Worm (Caenorhabditis elegans) whole organism, mixed stage, embryonic: ENCODE data around the gene Y17D7B.10.
"Not testable (repeated sequence)": the region's sequence is repeated elsewhere in the genome, so short reads cannot be mapped to it uniquely, and the experiment has no call there.

ENCODE experiments used
- M03D4.4 ChIP-seq: sonication (generic microtip); optimal IDR thresholded peaks from 2 replicates; lab custom pipeline; 2017; ENCODE audit warnings: mild to moderate bottlenecking, missing genetic modification characterization, missing compliant biosample characterization
- blmp-1 ChIP-seq: fragments of 150-350 bp; optimal IDR thresholded peaks from 2 replicates; lab custom pipeline; 2014; ENCODE audit warnings: missing biosample characterization, missing genetic modification characterization
- ceh-39 ChIP-seq: fragments of 150-350 bp; optimal IDR thresholded peaks from 2 replicates; lab custom pipeline; 2014; ENCODE audit warnings: missing biosample characterization, missing genetic modification characterization
- ceh-43 ChIP-seq: fragments of 200-800 bp; sonication (Bioruptor generic); optimal IDR thresholded peaks from 2 replicates; lab custom pipeline; 2018; ENCODE audit warnings: mild to moderate bottlenecking, missing genetic modification characterization, moderate library complexity, missing compliant biosample characterization
- ceh-83 ChIP-seq: fragments of 200-800 bp; sonication (Bioruptor generic); optimal IDR thresholded peaks from 2 replicates; lab custom pipeline; 2018; ENCODE audit warnings: mild to moderate bottlenecking, missing genetic modification characterization, missing compliant biosample characterization
- ces-1 ChIP-seq: fragments of 150-350 bp; optimal IDR thresholded peaks from 2 replicates; lab custom pipeline; 2014; ENCODE audit warnings: missing biosample characterization, missing genetic modification reagents, missing genetic modification characterization
- cnd-1 ChIP-seq: fragments of 200-800 bp; sonication (Bioruptor generic); optimal IDR thresholded peaks from 2 replicates; lab custom pipeline; 2018; ENCODE audit warnings: mild to moderate bottlenecking, missing genetic modification characterization, missing compliant biosample characterization
- drap-1 ChIP-seq: fragments of 200-800 bp; sonication (Bioruptor generic); optimal IDR thresholded peaks from 3 replicates; lab custom pipeline; 2018; ENCODE audit warnings: mild to moderate bottlenecking, missing genetic modification characterization, missing compliant biosample characterization
- elt-1 ChIP-seq: sonication (generic microtip); optimal IDR thresholded peaks from 2 replicates; lab custom pipeline; 2017; ENCODE audit warnings: missing genetic modification characterization, mild to moderate bottlenecking, missing compliant biosample characterization, antibody characterized with exemption, moderate library complexity, borderline replicate concordance; ENCODE audit not compliant: insufficient read depth
- flh-1 ChIP-seq: fragments of 200-800 bp; sonication (Bioruptor generic); optimal IDR thresholded peaks from 2 replicates; lab custom pipeline; 2018; ENCODE audit warnings: mild to moderate bottlenecking, missing genetic modification characterization, moderate library complexity, missing compliant biosample characterization
- ham-2 ChIP-seq: fragments of 200-800 bp; sonication (Bioruptor generic); optimal IDR thresholded peaks from 2 replicates; lab custom pipeline; 2018; ENCODE audit warnings: mild to moderate bottlenecking, missing genetic modification characterization, missing compliant biosample characterization
- hlh-1 ChIP-seq: fragments of 150-350 bp; optimal IDR thresholded peaks from 2 replicates; lab custom pipeline; 2014; ENCODE audit warnings: missing biosample characterization, missing genetic modification reagents, missing genetic modification characterization
- lin-13 ChIP-seq: fragments of 150-350 bp; optimal IDR thresholded peaks from 2 replicates; lab custom pipeline; 2014; ENCODE audit warnings: missing biosample characterization, missing genetic modification characterization
- lin-32 ChIP-seq: fragments of 200-800 bp; sonication (Bioruptor generic); optimal IDR thresholded peaks from 2 replicates; lab custom pipeline; 2018; ENCODE audit warnings: mild to moderate bottlenecking, missing genetic modification characterization, missing compliant biosample characterization
- lsy-2 ChIP-seq: fragments of 150-350 bp; optimal IDR thresholded peaks from 2 replicates; lab custom pipeline; 2014; ENCODE audit warnings: missing biosample characterization, missing genetic modification characterization
- mab-5 ChIP-seq: fragments of 150-350 bp; optimal IDR thresholded peaks from 2 replicates; lab custom pipeline; 2014; ENCODE audit warnings: missing biosample characterization, missing genetic modification characterization
- mls-2 ChIP-seq: sonication (generic microtip); optimal IDR thresholded peaks from 2 replicates; lab custom pipeline; 2016; ENCODE audit warnings: mild to moderate bottlenecking, missing genetic modification characterization, moderate library complexity, missing compliant biosample characterization
- nhr-2 ChIP-seq: fragments of 150-350 bp; optimal IDR thresholded peaks from 2 replicates; lab custom pipeline; 2014; ENCODE audit warnings: missing biosample characterization, missing genetic modification characterization
- nhr-237 ChIP-seq: fragments of 150-350 bp; optimal IDR thresholded peaks from 2 replicates; lab custom pipeline; 2014; ENCODE audit warnings: missing biosample characterization, missing genetic modification characterization
- nhr-28 ChIP-seq: fragments of 150-350 bp; optimal IDR thresholded peaks from 2 replicates; lab custom pipeline; 2014; ENCODE audit warnings: missing biosample characterization, missing genetic modification characterization
- nhr-76 ChIP-seq: sonication (generic microtip); optimal IDR thresholded peaks from 2 replicates; lab custom pipeline; 2017; ENCODE audit warnings: missing biosample characterization, missing genetic modification characterization
- pha-4 ChIP-seq: fragments of 150-350 bp; optimal IDR thresholded peaks from 2 replicates; lab custom pipeline; 2018; ENCODE audit warnings: missing biosample characterization, missing genetic modification reagents, missing genetic modification characterization
- sem-2 ChIP-seq: fragments of 200-800 bp; sonication (Bioruptor generic); optimal IDR thresholded peaks from 2 replicates; lab custom pipeline; 2018; ENCODE audit warnings: mild to moderate bottlenecking, missing genetic modification characterization, missing compliant biosample characterization
- snpc-4 ChIP-seq: fragments of 150-350 bp; optimal IDR thresholded peaks from 2 replicates; lab custom pipeline; 2014; ENCODE audit warnings: missing biosample characterization, missing genetic modification characterization
- sptf-1 ChIP-seq: sonication (generic microtip); optimal IDR thresholded peaks from 2 replicates; lab custom pipeline; 2017; ENCODE audit warnings: mild to moderate bottlenecking, missing genetic modification characterization, moderate library complexity, missing compliant biosample characterization
- unc-39 ChIP-seq: fragments of 150-350 bp; optimal IDR thresholded peaks from 2 replicates; lab custom pipeline; 2014; ENCODE audit warnings: missing biosample characterization, missing genetic modification characterization
- unc-62 ChIP-seq: fragments of 150-350 bp; optimal IDR thresholded peaks from 2 replicates; lab custom pipeline; 2014; ENCODE audit warnings: missing biosample characterization, missing genetic modification reagents, missing genetic modification characterization
- zip-8 ChIP-seq: fragments of 150-350 bp; optimal IDR thresholded peaks from 2 replicates; lab custom pipeline; 2014; ENCODE audit warnings: missing biosample characterization, missing genetic modification characterization

The Y17D7B.10 gene

DNA sequence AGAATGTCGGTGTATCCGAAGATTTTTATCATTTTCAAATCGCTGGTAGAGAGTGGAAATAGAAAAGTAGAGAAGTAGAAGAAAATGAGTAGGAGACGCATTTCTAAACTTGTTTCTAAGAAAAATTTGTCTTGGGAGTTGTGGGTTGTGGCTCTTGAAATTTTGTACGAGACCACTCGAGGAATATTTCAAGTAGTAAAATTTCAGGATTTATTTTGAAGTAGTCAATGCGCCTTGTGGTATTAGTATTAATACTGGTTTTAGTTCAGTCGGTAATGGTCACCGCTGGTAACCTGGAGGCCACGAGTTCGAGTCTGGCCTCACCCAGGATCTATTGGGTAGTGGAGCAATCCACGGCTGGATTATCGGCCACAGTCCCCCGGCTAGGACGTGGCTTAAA is 34.8 kb upstream of the Y17D7B.10 start, which contains the start of gene clec-252:
clec-252 (minus strand) TSS at position 101 of the 400 bp plus-strand sequence.
- TF ChIP-seq ceh-43 (no peak), unc-39 (tag; lab: Kevin White, UChicago) (no peak), ceh-83 (GFP tag; lab: Kevin White, UChicago) (no peak), nhr-237 (tag; lab: Kevin White, UChicago) (no peak), ham-2 (GFP tag; lab: Kevin White, UChicago) (no peak), flh-1 (GFP tag; lab: Kevin White, UChicago) (no peak), elt-1 (tag; lab: Kevin White, UChicago) (no peak), snpc-4 (tag; lab: Kevin White, UChicago) (no peak)

DNA sequence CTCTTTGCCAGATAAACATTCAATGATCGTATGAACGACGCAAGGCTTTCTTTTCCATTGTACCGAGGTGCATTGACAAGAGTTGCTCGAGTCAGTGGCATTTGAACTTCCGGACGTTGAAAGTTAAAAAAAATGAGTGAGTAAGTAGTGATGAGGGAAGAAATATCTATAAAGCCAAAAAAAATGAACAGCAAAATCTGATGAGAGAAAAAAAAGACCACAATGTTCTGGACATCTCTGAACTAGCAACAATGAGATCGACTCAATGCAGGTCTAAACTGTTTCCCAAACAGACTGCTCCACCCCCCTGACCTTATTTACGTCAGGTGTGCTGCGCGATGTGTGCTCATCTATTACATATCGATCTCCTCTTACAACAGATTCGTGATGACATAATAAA is 33.1 kb upstream of the Y17D7B.10 start, which contains the start of the genes F11D11.21 and F11D11.12:
F11D11.21 (minus strand) TSS at position 101 of the 400 bp plus-strand sequence.
F11D11.12 (minus strand) TSS at position 238 of the 400 bp plus-strand sequence.
- TF ChIP-seq M03D4.4 (no peak), mls-2 (tag; lab: Kevin White, UChicago) (no peak)

DNA sequence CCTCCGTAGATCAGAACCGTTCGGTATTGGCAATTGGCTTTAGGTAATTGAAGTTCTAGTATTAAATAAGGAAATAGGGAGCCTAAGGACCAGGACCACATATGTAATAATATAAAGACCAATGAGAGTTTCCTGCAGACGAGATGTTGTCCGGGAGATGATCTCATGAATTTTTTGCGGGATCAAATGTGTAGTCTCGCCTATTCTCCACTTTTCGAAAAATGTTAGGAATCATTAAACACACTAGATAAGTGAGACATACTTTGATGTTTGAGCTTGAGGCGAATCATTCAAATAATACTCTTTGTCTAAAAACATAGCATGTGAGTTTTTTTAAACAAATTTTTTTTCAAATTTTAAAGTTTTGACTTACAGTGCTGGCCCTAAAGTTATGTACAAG is 30.5 kb upstream of the Y17D7B.10 start, which contains the start of gene F11D11.6:
F11D11.6 (minus strand) TSS at position 101 of the 400 bp plus-strand sequence.
- TF ChIP-seq zip-8 (tag; lab: Kevin White, UChicago): no peak
- TF ChIP-seq elt-1 (tag; lab: Kevin White, UChicago): no peak
- TF ChIP-seq flh-1 (GFP tag; lab: Kevin White, UChicago): no peak
- TF ChIP-seq cnd-1 (tag; lab: Kevin White, UChicago): no peak
- no peak for TF ChIP-seq pha-4 (tag; lab: Kevin White, UChicago)
- TF ChIP-seq snpc-4 (tag; lab: Kevin White, UChicago): no peak
- no peak for TF ChIP-seq hlh-1
- no peak for TF ChIP-seq sem-2 (GFP tag; lab: Kevin White, UChicago)
- no peak for TF ChIP-seq lsy-2
- no peak for TF ChIP-seq nhr-237 (tag; lab: Kevin White, UChicago)
- TF ChIP-seq nhr-28: no peak
- TF ChIP-seq blmp-1 (tag; lab: Kevin White, UChicago): no peak
- no peak for TF ChIP-seq mab-5 (tag; lab: Kevin White, UChicago)
- TF ChIP-seq nhr-76 (tag; lab: Kevin White, UChicago): no peak
- no peak for TF ChIP-seq lin-13 (tag; lab: Kevin White, UChicago)

DNA sequence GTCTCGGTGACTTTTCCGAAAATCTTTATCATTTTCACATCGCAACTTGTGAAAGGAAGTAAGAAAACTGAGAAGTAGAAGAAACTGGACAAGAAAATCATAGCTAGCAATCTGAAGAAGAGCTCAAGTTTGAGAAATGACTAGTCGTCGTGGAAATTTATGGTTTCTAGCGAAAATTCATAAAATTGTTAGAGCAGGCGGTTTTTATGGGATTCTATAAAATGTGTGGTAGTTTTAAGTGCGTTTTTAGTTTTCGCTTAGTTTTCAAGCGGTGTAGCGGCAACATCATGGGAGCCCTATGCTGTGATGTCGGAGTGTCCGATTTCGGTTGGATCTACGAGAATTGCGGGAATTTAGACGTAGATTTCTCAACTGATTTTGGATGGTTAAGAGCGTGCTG is 29.2 kb upstream of the Y17D7B.10 start, which contains the start of gene clec-254:
clec-254 (minus strand) TSS at position 101 of the 400 bp plus-strand sequence.
- TF ChIP-seq ceh-83 (GFP tag; lab: Kevin White, UChicago); cnd-1 (tag; lab: Kevin White, UChicago); pha-4 (tag; lab: Kevin White, UChicago): not testable (repeated sequence)

DNA sequence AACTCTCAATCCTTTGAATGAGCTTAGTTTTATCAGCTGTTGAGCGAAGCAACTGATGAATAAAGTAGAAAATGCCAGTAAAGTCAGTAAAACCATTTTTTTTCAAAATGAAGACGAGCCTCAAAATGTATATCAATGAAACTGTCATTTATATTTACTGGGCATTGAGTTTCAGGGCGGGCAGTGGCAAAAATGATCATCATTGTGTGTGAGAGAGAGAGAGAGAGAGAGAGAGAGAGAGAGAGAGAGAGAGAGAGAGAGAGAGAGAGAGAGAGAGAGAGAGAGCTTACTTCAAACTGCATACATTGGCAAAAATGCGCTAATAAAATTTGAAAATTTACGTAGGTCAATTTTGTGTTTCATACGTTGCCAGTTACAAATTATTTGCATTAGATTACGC is 23.3 kb upstream of the Y17D7B.10 start, which contains the start of gene F11D11.3:
F11D11.3 (minus strand) TSS at position 101 of the 400 bp plus-strand sequence.
- TF ChIP-seq sem-2 (GFP tag; lab: Kevin White, UChicago): no peak
- TF ChIP-seq unc-62: no peak
- TF ChIP-seq cnd-1 (tag; lab: Kevin White, UChicago): no peak
- TF ChIP-seq nhr-2 (tag; lab: Kevin White, UChicago): no peak
- no peak for TF ChIP-seq drap-1
- TF ChIP-seq elt-1 (tag; lab: Kevin White, UChicago): no peak
- TF ChIP-seq ham-2 (GFP tag; lab: Kevin White, UChicago): no peak
- TF ChIP-seq lin-32 (GFP tag; lab: Kevin White, UChicago): no peak
- no peak for TF ChIP-seq ceh-39 (tag; lab: Kevin White, UChicago)
- no peak for TF ChIP-seq sptf-1

DNA sequence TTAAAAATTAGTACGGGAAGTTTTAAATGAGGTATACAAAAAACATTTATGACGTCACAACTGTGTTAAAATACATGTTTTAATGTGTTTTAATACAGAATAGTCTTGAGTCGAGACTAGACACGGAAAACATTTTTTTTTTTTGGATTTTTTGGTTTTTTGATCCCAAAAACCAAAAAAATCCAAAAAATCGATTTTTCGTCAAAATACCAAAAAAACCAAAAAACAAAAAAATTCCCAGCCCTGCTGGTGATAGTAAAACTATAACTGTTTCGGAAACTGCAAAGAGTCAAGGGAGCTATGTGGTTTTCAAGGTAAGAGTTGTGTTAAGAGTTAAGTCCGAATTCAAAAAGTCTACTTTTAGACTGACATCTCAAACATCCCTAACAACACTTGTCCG is 22.4 kb upstream of the Y17D7B.10 start, which contains the start of gene F11D11.4:
F11D11.4 (plus strand) TSS at position 301 of the 400 bp plus-strand sequence.
- TF ChIP-seq ces-1 (GFP tag; lab: Kevin White, UChicago): no peak
- TF ChIP-seq, all 35 proteins: peak for 0
